Fruit fly (Drosophila melanogaster): ENCODE measurements around the gene CG15877.

DNA sequence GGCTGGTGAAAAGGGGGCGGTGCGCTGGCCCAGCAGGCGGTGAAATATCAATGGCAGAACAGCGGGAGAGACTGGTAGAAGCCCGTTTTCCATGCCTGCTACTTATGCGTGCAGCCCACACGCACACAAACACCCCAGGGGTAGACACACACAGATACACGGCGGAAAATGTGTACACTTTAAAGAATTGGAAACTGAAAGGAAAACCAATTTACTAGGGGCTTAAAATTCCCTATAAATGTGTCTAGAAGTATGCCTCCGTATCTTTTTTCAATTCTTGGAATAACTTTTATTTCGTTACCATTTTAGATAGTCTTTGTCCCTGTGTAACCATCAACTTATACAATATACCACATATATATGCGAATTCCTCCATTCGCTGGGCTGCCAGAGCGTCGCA, 45.1 kb downstream of the CG15877 start:
- TF ChIP-seq pan (optimal IDR thresholded peaks at IDR 0.05) = no peak
- no peak for TF ChIP-seq psq (optimal IDR thresholded peaks at IDR 0.05)
- TF ChIP-seq CG8478 (optimal IDR thresholded peaks at IDR 0.05) = no peak
- TF ChIP-seq Dll (optimal IDR thresholded peaks at IDR 0.05) = no peak
- no peak for TF ChIP-seq usp (GFP tag; optimal IDR thresholded peaks at IDR 0.05)
- no peak for TF ChIP-seq EcR (GFP tag; optimal IDR thresholded peaks at IDR 0.05)

All from whole organism.